Worm (Caenorhabditis elegans) whole organism, late embryonic: ENCODE results near the gene cytb-5.1.

Source experiments
- C08G9.2 ChIP-seq: sonication (generic microtip); optimal IDR thresholded peaks from 2 replicates; lab custom pipeline; 2016; ENCODE audit warnings: mild to moderate bottlenecking, missing genetic modification characterization, moderate library complexity, missing compliant biosample characterization
- K02D7.2 ChIP-seq: sonication (generic microtip); optimal IDR thresholded peaks from 2 replicates; lab custom pipeline; 2017; ENCODE audit warnings: mild to moderate bottlenecking, missing genetic modification characterization, missing compliant biosample characterization
- ahr-1 ChIP-seq: sonication (generic microtip); optimal IDR thresholded peaks from 2 replicates; lab custom pipeline; 2016; ENCODE audit warnings: missing genetic modification characterization, missing compliant biosample characterization
- ama-1 ChIP-seq: fragments of 150-350 bp; optimal IDR thresholded peaks from 2 replicates; lab custom pipeline; 2014
- ceh-14 ChIP-seq: sonication (generic microtip); optimal IDR thresholded peaks from 2 replicates; lab custom pipeline; 2016; ENCODE audit warnings: missing genotype, missing genetic modification characterization, missing compliant biosample characterization
- ceh-18 ChIP-seq: sonication (generic microtip); optimal IDR thresholded peaks from 2 replicates; lab custom pipeline; 2016; ENCODE audit warnings: missing genetic modification characterization, missing compliant biosample characterization
- ceh-34 ChIP-seq: sonication (generic microtip); optimal IDR thresholded peaks from 2 replicates; lab custom pipeline; 2016; ENCODE audit warnings: mild to moderate bottlenecking, missing genetic modification characterization, missing compliant biosample characterization
- ceh-9 ChIP-seq: sonication (generic microtip); optimal IDR thresholded peaks from 2 replicates; lab custom pipeline; 2016; ENCODE audit warnings: mild to moderate bottlenecking, missing genetic modification characterization, inconsistent platforms, missing compliant biosample characterization
- che-1 ChIP-seq: sonication (generic microtip); optimal IDR thresholded peaks from 2 replicates; lab custom pipeline; 2016; ENCODE audit warnings: mild to moderate bottlenecking, missing genetic modification characterization, missing compliant biosample characterization
- dmd-4 ChIP-seq: sonication (generic microtip); optimal IDR thresholded peaks from 2 replicates; lab custom pipeline; 2016; ENCODE audit warnings: borderline replicate concordance, missing genetic modification characterization, missing compliant biosample characterization
- elt-2 ChIP-seq: sonication (generic microtip); optimal IDR thresholded peaks from 2 replicates; lab custom pipeline; 2016; ENCODE audit warnings: missing genetic modification reagents, missing genetic modification characterization, missing compliant biosample characterization
- eyg-1 ChIP-seq: sonication (generic microtip); optimal IDR thresholded peaks from 2 replicates; lab custom pipeline; 2016; ENCODE audit warnings: missing genotype, missing genetic modification characterization, missing compliant biosample characterization
- fax-1 ChIP-seq: sonication (generic microtip); optimal IDR thresholded peaks from 2 replicates; lab custom pipeline; 2016; ENCODE audit warnings: missing genotype, missing genetic modification characterization, missing compliant biosample characterization
- hlh-13 ChIP-seq: fragments of 200-800 bp; sonication (Bioruptor generic); optimal IDR thresholded peaks from 2 replicates; lab custom pipeline; 2018; ENCODE audit warnings: mild to moderate bottlenecking, missing genetic modification characterization, missing compliant biosample characterization
- hlh-30 ChIP-seq: sonication (generic microtip); optimal IDR thresholded peaks from 2 replicates; lab custom pipeline; 2017; ENCODE audit warnings: antibody characterized with exemption, missing genetic modification characterization, missing compliant biosample characterization; ENCODE audit not compliant: insufficient read depth
- hlh-6 ChIP-seq: sonication (generic microtip); optimal IDR thresholded peaks from 2 replicates; lab custom pipeline; 2016; ENCODE audit warnings: missing genotype, missing genetic modification characterization, missing compliant biosample characterization
- hlh-8 ChIP-seq: sonication (generic microtip); optimal IDR thresholded peaks from 2 replicates; lab custom pipeline; 2016; ENCODE audit warnings: missing genotype, missing genetic modification characterization, missing compliant biosample characterization
- lim-6 ChIP-seq: sonication (generic microtip); optimal IDR thresholded peaks from 2 replicates; lab custom pipeline; 2016; ENCODE audit warnings: missing genetic modification characterization, missing compliant biosample characterization
- lin-11 ChIP-seq: fragments of 200-800 bp; sonication (Bioruptor generic); optimal IDR thresholded peaks from 2 replicates; lab custom pipeline; 2018; ENCODE audit warnings: mild to moderate bottlenecking, missing genetic modification characterization, missing compliant biosample characterization
- mec-3 ChIP-seq: sonication (generic microtip); optimal IDR thresholded peaks from 2 replicates; lab custom pipeline; 2016; ENCODE audit warnings: borderline replicate concordance, missing genetic modification characterization, missing compliant biosample characterization
- nfya-1 ChIP-seq: sonication (generic microtip); optimal IDR thresholded peaks from 2 replicates; lab custom pipeline; 2017; ENCODE audit warnings: missing genetic modification characterization, mild to moderate bottlenecking, missing compliant biosample characterization, antibody characterized with exemption, moderate library complexity
- nhr-11 ChIP-seq: fragments of 150-350 bp; optimal IDR thresholded peaks from 2 replicates; lab custom pipeline; 2014; ENCODE audit warnings: missing biosample characterization, missing genetic modification characterization
- nhr-232 ChIP-seq: sonication (generic microtip); optimal IDR thresholded peaks from 2 replicates; lab custom pipeline; 2016; ENCODE audit warnings: missing genetic modification characterization, missing compliant biosample characterization
- odd-2 ChIP-seq: sonication (generic microtip); optimal IDR thresholded peaks from 2 replicates; lab custom pipeline; 2017; ENCODE audit warnings: antibody characterized with exemption, mild to moderate bottlenecking, missing genetic modification characterization, missing compliant biosample characterization
- pag-3 ChIP-seq: sonication (generic microtip); optimal IDR thresholded peaks from 2 replicates; lab custom pipeline; 2016; ENCODE audit warnings: missing compliant biosample characterization, missing genetic modification characterization, borderline replicate concordance
- pat-9 ChIP-seq: fragments of 200-800 bp; sonication (Bioruptor generic); optimal IDR thresholded peaks from 2 replicates; lab custom pipeline; 2018; ENCODE audit warnings: mild to moderate bottlenecking, missing genetic modification characterization, moderate library complexity, missing compliant biosample characterization
- pros-1 ChIP-seq: fragments of 150-350 bp; optimal IDR thresholded peaks from 2 replicates; lab custom pipeline; 2014; ENCODE audit warnings: missing biosample characterization, missing genetic modification reagents, missing genetic modification characterization
- rnt-1 ChIP-seq: sonication (generic microtip); optimal IDR thresholded peaks from 2 replicates; lab custom pipeline; 2016; ENCODE audit warnings: missing genetic modification characterization, missing compliant biosample characterization
- sdc-2 ChIP-seq: sonication (generic microtip); optimal IDR thresholded peaks from 2 replicates; lab custom pipeline; 2016; ENCODE audit warnings: missing genotype, missing genetic modification characterization, missing compliant biosample characterization
- syd-9 ChIP-seq: sonication (generic microtip); optimal IDR thresholded peaks from 2 replicates; lab custom pipeline; 2016; ENCODE audit warnings: mild to moderate bottlenecking, missing genetic modification characterization, moderate library complexity, missing compliant biosample characterization
- tbx-2 ChIP-seq: sonication (generic microtip); optimal IDR thresholded peaks from 2 replicates; lab custom pipeline; 2016; ENCODE audit warnings: missing genetic modification characterization, missing compliant biosample characterization
- unc-3 ChIP-seq, 2 experiments: fragments of 200-800 bp in 1 of 2; sonication (Bioruptor generic) in 1 of 2; sonication (generic microtip) in 1 of 2; conservative IDR thresholded peaks in 1 of 2; optimal IDR thresholded peaks in 1 of 2; 2 replicates each; pipeline versions ENCODE4 v1.3.6 to Lab custom; 2016 to 2022; ENCODE audit warnings: missing compliant biosample characterization in 2 of 2, missing genetic modification characterization in 2 of 2, missing genetic modification reagents in 1 of 2
- unc-42 ChIP-seq: sonication (generic microtip); optimal IDR thresholded peaks from 2 replicates; lab custom pipeline; 2016; ENCODE audit warnings: missing genotype, missing genetic modification characterization, missing compliant biosample characterization
- unc-55 ChIP-seq: sonication (generic microtip); optimal IDR thresholded peaks from 2 replicates; lab custom pipeline; 2017; ENCODE audit warnings: missing biosample characterization, missing genetic modification reagents, missing genetic modification characterization
- ztf-16 ChIP-seq: sonication (generic microtip); optimal IDR thresholded peaks from 2 replicates; lab custom pipeline; 2017; ENCODE audit warnings: missing genetic modification characterization, missing compliant biosample characterization

The cytb-5.1 gene

ce11 chrX:14028492-14028891, 26.8 kb downstream of the cytb-5.1 start:
- TF ChIP-seq lin-11, result no peak
- no peak for TF ChIP-seq pat-9 (tag; lab: Kevin White, UChicago)
- no peak for TF ChIP-seq rnt-1 (tag; lab: Kevin White, UChicago)
- TF ChIP-seq ceh-18 (tag; lab: Kevin White, UChicago), result no peak
- peak; percentile 23 for TF ChIP-seq tbx-2 (tag; lab: Kevin White, UChicago)
- no peak for TF ChIP-seq ama-1 (lab: Kevin White, UChicago)
- no peak for TF ChIP-seq pros-1 (tag; lab: Kevin White, UChicago)
- TF ChIP-seq ahr-1 (tag; lab: Kevin White, UChicago), result no peak
- TF ChIP-seq unc-42 (tag; lab: Kevin White, UChicago), result peak; percentile 66
- TF ChIP-seq K02D7.2 (tag; lab: Kevin White, UChicago), result no peak
- TF ChIP-seq C08G9.2, result no peak
- TF ChIP-seq eyg-1, result no peak
- no peak for TF ChIP-seq nhr-11 (tag; lab: Kevin White, UChicago)
- TF ChIP-seq syd-9 (tag; lab: Kevin White, UChicago), result no peak
- TF ChIP-seq unc-55 (GFP tag; lab: Kevin White, UChicago), result no peak
- TF ChIP-seq mec-3 (tag; lab: Kevin White, UChicago), result no peak
- TF ChIP-seq elt-2 (tag; lab: Kevin White, UChicago), result no peak
- TF ChIP-seq sdc-2 (tag; lab: Kevin White, UChicago), result no peak
- peak; percentile 60 for TF ChIP-seq ceh-14
- TF ChIP-seq fax-1 (tag; lab: Kevin White, UChicago), result no peak
- no peak for TF ChIP-seq dmd-4 (tag; lab: Kevin White, UChicago)
- TF ChIP-seq nhr-232, result no peak
- TF ChIP-seq odd-2, result no peak
- TF ChIP-seq ceh-9 (tag; lab: Kevin White, UChicago), result no peak
- no peak for TF ChIP-seq nfya-1 (tag; lab: Kevin White, UChicago)
- no peak for TF ChIP-seq hlh-30 (tag; lab: Kevin White, UChicago)
- TF ChIP-seq, all 69 proteins: peak for 3

ce11 chrX:14029392-14029791, 27.7 kb downstream of the cytb-5.1 start:
- TF ChIP-seq nhr-11 (tag; lab: Kevin White, UChicago), result no peak
- no peak for TF ChIP-seq hlh-13
- no peak for TF ChIP-seq K02D7.2 (tag; lab: Kevin White, UChicago)
- no peak for TF ChIP-seq mec-3 (tag; lab: Kevin White, UChicago)

DNA sequence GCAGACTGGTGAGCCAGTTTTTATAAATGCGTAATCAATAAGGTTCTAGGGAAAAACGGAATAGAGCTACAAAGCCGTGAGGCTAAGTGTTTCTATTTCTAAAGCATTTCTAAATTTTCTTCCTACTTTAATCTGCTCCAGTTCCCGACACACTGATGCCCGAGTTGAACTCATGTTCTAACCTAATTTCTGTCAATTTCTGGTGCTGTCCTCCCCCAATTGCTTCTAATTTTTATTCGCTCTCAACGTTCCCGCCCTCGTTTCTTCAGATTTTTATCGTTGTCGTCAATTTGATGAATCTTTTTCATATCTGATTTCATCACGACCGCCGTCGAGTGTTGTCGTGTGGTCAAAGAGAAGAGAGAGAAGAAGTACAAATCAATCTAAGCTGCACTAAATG, 28.1 kb downstream of the cytb-5.1 start:
- TF ChIP-seq ztf-16 (no peak), unc-42 (tag; lab: Kevin White, UChicago) (peak; percentile 64)

DNA sequence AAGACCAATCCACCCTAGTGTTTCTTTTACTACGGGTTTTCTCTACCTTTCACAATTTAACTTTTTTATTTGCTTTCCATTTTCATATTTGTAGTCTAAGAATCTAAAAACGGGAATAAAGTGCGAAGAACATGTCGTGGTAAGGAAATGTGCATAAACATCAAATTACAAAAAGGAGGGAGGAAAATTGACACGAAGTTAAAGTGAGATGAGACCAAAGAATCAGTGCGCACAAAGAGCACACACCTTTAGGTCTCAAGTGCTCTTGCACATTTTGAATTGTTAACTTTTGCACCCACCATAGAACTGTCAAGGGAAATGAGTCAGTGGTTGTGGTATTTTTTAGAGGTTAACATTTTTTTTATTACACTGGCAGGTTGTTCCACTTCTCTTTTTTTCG, 28.8 kb downstream of the cytb-5.1 start:
- TF ChIP-seq lim-6 (tag; lab: Kevin White, UChicago), result no peak
- no peak for TF ChIP-seq ceh-9 (tag; lab: Kevin White, UChicago)
- TF ChIP-seq che-1 (tag; lab: Kevin White, UChicago), result no peak
- no peak for TF ChIP-seq dmd-4 (tag; lab: Kevin White, UChicago)
- no peak for TF ChIP-seq nhr-11 (tag; lab: Kevin White, UChicago)
- TF ChIP-seq hlh-6, result no peak
- TF ChIP-seq hlh-8 (tag; lab: Kevin White, UChicago), result no peak
- no peak for TF ChIP-seq unc-3 (GFP tag; conservative IDR thresholded peaks at IDR 0.05; lab: Robert Waterston, UW)
- TF ChIP-seq unc-3 (tag; optimal IDR thresholded peaks at IDR 0.05; lab: Kevin White, UChicago), result no peak
- TF ChIP-seq odd-2, result no peak
- TF ChIP-seq ceh-34 (tag; lab: Kevin White, UChicago), result no peak
- TF ChIP-seq pag-3, result no peak
